Worm (Caenorhabditis elegans): Measurements from ENCODE around the gene ZK1307.8.
A peak's percentile ranks its signal among the peaks of the same experiment; 100 is the strongest.

ZK1307.8 gene

ce11 chrII:9591071-9591470, 33.3 kb upstream of the ZK1307.8 start, which contains the start of the genes E02H1.1 and tag-124 (continued):
- TF ChIP-seq aptf-2 (GFP tag; conservative IDR thresholded peaks at IDR 0.05) (no peak), K12H6.12 (tag; optimal IDR thresholded peaks at IDR 0.05) (peak; percentile 48), K11D2.4 (GFP tag; IDR thresholded peaks at IDR 0.05) (peak; percentile 76; the same call in 1 of the 2 replicates), hsf-1 (GFP tag; IDR thresholded peaks at IDR 0.05) (no peak), ceh-58 (GFP tag; IDR thresholded peaks at IDR 0.05) (no peak), F49E8.2 (tag; optimal IDR thresholded peaks at IDR 0.05; ENCODE audit: insufficient read depth) (no peak), attf-3 (GFP tag; conservative IDR thresholded peaks at IDR 0.05) (peak; percentile 59), tbx-9 (tag; optimal IDR thresholded peaks at IDR 0.05; ENCODE audit: borderline replicate concordance) (no peak), akir-1 (GFP tag; optimal IDR thresholded peaks at IDR 0.05) (peak; percentile 33), efl-1 (GFP tag; optimal IDR thresholded peaks at IDR 0.05) (no peak), ztf-26 (tag; optimal IDR thresholded peaks at IDR 0.05) (no peak), F57A8.1 (GFP tag; optimal IDR thresholded peaks at IDR 0.05) (no peak)

- TF ChIP-seq nhr-80 (tag; optimal IDR thresholded peaks at IDR 0.05) (no peak), ZK185.1 (tag; optimal IDR thresholded peaks at IDR 0.05; ENCODE audit: poor library complexity, severe bottlenecking) (no peak), nfya-1 (tag; optimal IDR thresholded peaks at IDR 0.05; ENCODE audit: borderline replicate concordance, insufficient read depth) (no peak), ama-1 (optimal IDR thresholded peaks at IDR 0.05) (no peak), ama-1 (GFP tag; optimal IDR thresholded peaks at IDR 0.05) (no peak), xnd-1 (tag; optimal IDR thresholded peaks at IDR 0.05) (no peak), F55B11.4 (tag; optimal IDR thresholded peaks at IDR 0.05; ENCODE audit: borderline replicate concordance, insufficient read depth) (no peak), dpl-1 (GFP tag; optimal IDR thresholded peaks at IDR 0.05) (no peak), rec-8 (tag; optimal IDR thresholded peaks at IDR 0.05) (no peak)
Observed at ce11 chrII:9592737-9593136, 31.7 kb upstream of the ZK1307.8 start, which contains the start of gene parp-2. Gene parp-2 (plus strand): TSS chrII:9593037.

DNA sequence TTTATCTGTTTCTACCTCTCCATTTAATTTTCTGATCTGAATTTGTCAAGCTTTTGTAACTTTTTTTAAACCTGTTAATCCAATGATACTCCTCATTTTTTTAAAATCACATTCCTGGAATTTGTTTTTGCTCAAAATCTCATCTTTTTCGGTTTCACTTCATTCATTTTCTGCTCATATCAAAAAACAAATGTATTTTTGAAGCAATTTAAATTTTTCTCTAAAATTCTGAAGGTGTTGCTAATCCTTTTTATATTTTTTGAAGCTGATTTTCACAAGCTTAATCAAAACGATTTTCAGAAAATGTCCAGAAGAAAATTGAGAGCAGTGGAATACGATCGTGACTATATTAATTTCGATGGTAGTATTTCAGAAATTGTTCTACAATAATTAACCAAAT, 29.5 kb upstream of the ZK1307.8 start, which contains the start of gene E02H1.5:
Gene E02H1.5 (plus strand): TSS at position 301 of the 400 bp plus-strand sequence.
- TF ChIP-seq hmg-1.2 (GFP tag; IDR thresholded peaks at IDR 0.05) (0 out of 2 replicates have a peak, but pooled peaks have one; percentile 4), let-607 (tag; optimal IDR thresholded peaks at IDR 0.05) (no peak)

- TF ChIP-seq K11D2.4 (GFP tag; IDR thresholded peaks at IDR 0.05) (no peak), hrde-1 (tag; optimal IDR thresholded peaks at IDR 0.05; ENCODE audit: borderline replicate concordance) (no peak), F37B4.10 (GFP tag; IDR thresholded peaks at IDR 0.05) (no peak), ama-1 (optimal IDR thresholded peaks at IDR 0.05) (no peak), ama-1 (GFP tag; optimal IDR thresholded peaks at IDR 0.05) (no peak), sdz-38 (tag; optimal IDR thresholded peaks at IDR 0.05) (no peak), ztf-22 (GFP tag; optimal IDR thresholded peaks at IDR 0.05) (no peak), zfh-2 (GFP tag; conservative IDR thresholded peaks at IDR 0.05) (no peak), sptf-2 (GFP tag; optimal IDR thresholded peaks at IDR 0.05) (no peak), F49E8.2 (tag; optimal IDR thresholded peaks at IDR 0.05; ENCODE audit: insufficient read depth) (no peak), ztf-6 (GFP tag; IDR thresholded peaks at IDR 0.05) (no peak), T26A5.8 (tag; optimal IDR thresholded peaks at IDR 0.05) (no peak)
Observed at ce11 chrII:9596401-9596800, 28.0 kb upstream of the ZK1307.8 start, which contains the start of gene E02H1.6. Gene E02H1.6 (plus strand): TSS chrII:9596701.

DNA sequence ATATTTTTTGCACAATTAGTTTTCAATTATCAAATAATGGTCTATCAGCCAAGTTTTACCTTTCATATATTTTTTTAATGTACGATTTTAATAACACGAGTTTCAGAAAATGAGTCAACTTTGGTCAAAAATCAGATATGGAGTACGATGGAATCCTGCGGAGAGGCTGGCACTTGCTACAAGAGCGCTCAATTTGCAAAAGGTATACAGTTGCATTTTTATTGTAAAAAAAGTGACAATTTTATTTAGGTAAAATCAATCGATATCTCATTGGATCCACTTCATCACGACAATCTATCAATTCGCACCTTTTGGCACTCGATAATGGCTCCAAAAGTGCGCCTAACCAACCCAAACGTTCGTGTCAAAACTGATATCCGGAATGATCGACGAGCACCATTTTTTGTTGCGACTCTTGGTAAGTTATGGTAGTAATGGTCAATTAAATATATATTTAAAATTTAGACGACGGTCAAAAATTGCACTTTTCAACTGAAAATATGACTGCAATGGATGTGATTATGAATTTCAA, 26.8 kb upstream of the ZK1307.8 start, which contains the start of gene mrpl-53:
Gene mrpl-53 (plus strand): TSS at position 107 of the 532 bp plus-strand sequence.
- no peak for TF ChIP-seq aptf-2 (GFP tag; conservative IDR thresholded peaks at IDR 0.05)
- 0 out of 2 replicates have a peak, but pooled peaks have one; percentile 43 for TF ChIP-seq madf-6 (GFP tag; IDR thresholded peaks at IDR 0.05)
- TF ChIP-seq attf-3 (GFP tag; conservative IDR thresholded peaks at IDR 0.05) = 0 out of 2 replicates have a peak, but pooled peaks have one; percentile 9
- no peak for TF ChIP-seq sea-2 (GFP tag; IDR thresholded peaks at IDR 0.05)
- TF ChIP-seq K11D2.4 (GFP tag; IDR thresholded peaks at IDR 0.05) = 0 out of 2 replicates have a peak, but pooled peaks have one; percentile 27
- peak; percentile 15 for TF ChIP-seq ZK185.1 (tag; optimal IDR thresholded peaks at IDR 0.05; ENCODE audit: poor library complexity, severe bottlenecking)
- no peak for TF ChIP-seq nhr-120 (GFP tag; IDR thresholded peaks at IDR 0.05)
- TF ChIP-seq repo-1 (tag; optimal IDR thresholded peaks at IDR 0.05) = peak; percentile 55
- no peak for TF ChIP-seq nfya-1 (tag; optimal IDR thresholded peaks at IDR 0.05; ENCODE audit: borderline replicate concordance, insufficient read depth)
- no peak for TF ChIP-seq let-526 (GFP tag; IDR thresholded peaks at IDR 0.05)
- TF ChIP-seq zfh-2 (GFP tag; conservative IDR thresholded peaks at IDR 0.05) = no peak
- TF ChIP-seq athp-1 (tag; optimal IDR thresholded peaks at IDR 0.05) = peak; percentile 6
- no peak for TF ChIP-seq F39B2.1 (GFP tag; IDR thresholded peaks at IDR 0.05)
- TF ChIP-seq cebp-1 (GFP tag; IDR thresholded peaks at IDR 0.05) = no peak; the same call in 1 of the 2 replicates
- peak; percentile 19 for TF ChIP-seq cebp-1 (tag; optimal IDR thresholded peaks at IDR 0.05)
